Worm (Caenorhabditis elegans) whole organism, midembryonic: ENCODE results near the gene F41G3.19.

ENCODE experiments used
- T22C8.4 ChIP-seq: fragments of 200-800 bp; sonication (Bioruptor generic); IDR thresholded peaks from 2 replicates; pipeline ENCODE4 v1.3.6; 2022; ENCODE audit warnings: missing genetic modification characterization, missing compliant biosample characterization
- cog-1 ChIP-seq: sonication (generic microtip); optimal IDR thresholded peaks from 2 replicates; lab custom pipeline; 2016; ENCODE audit warnings: missing genetic modification characterization, missing compliant biosample characterization
- flt-1 ChIP-seq: fragments of 200-800 bp; sonication (Bioruptor generic); IDR thresholded peaks from 2 replicates; pipeline ENCODE4 v1.3.6; 2022; ENCODE audit warnings: missing genetic modification characterization, missing compliant biosample characterization
- klf-2 ChIP-seq: fragments of 200-800 bp; sonication (Bioruptor generic); conservative IDR thresholded peaks from 2 replicates; pipeline ENCODE4 v1.3.6; 2022; ENCODE audit warnings: missing genetic modification reagents, missing genetic modification characterization, missing compliant biosample characterization
- med-1 ChIP-seq: sonication (generic microtip); optimal IDR thresholded peaks from 2 replicates; lab custom pipeline; 2017; ENCODE audit warnings: missing genetic modification characterization, mild to moderate bottlenecking, missing compliant biosample characterization, antibody characterized with exemption, missing genetic modification reagents; ENCODE audit not compliant: insufficient read depth
- tab-1 ChIP-seq: fragments of 200-800 bp; sonication (Bioruptor generic); IDR thresholded peaks from 2 replicates; pipeline ENCODE4 v1.3.6; 2022; ENCODE audit warnings: missing genetic modification characterization, missing compliant biosample characterization
- ztf-23 ChIP-seq: fragments of 200-800 bp; sonication (Bioruptor generic); IDR thresholded peaks from 2 replicates; pipeline ENCODE4 v1.3.6; 2022; ENCODE audit warnings: missing genetic modification reagents, missing genetic modification characterization, missing compliant biosample characterization

DNA sequence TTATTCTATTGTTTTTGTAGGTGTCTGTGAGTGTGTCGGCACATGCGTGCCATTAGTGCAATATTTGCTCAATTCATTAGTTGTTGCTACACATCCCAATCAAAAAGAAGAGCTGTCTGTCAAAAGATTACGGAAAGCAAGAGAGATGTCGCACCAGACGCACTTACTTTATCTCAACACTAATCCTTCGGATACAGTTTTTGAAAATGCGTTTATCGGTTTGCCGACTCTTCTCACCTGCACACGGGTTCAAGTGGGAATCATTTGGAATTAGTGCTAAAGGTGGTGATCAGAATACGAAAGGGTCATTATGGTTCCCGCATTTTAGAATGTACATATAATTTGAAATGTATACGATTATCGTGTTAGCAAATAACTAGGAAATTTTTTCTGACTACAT is 49.3 kb upstream of the F41G3.19 start:
- TF ChIP-seq klf-2, result no peak
- TF ChIP-seq T22C8.4, result no peak
- TF ChIP-seq cog-1 (tag; lab: Kevin White, UChicago), result no peak
- no peak for TF ChIP-seq flt-1 (GFP tag; lab: Robert Waterston, UW)
- no peak for TF ChIP-seq tab-1
- no peak for TF ChIP-seq ztf-23 (GFP tag; lab: Robert Waterston, UW)
- no peak for TF ChIP-seq med-1 (GFP tag; lab: Kevin White, UChicago)
